Worm (Caenorhabditis elegans) whole organism, young adult: ENCODE data around the gene ubq-1.

Experiments
- B0261.1 ChIP-seq: sonication (generic microtip); optimal IDR thresholded peaks from 2 replicates; lab custom pipeline; 2016; ENCODE audit warnings: mild to moderate bottlenecking, missing genetic modification characterization, moderate library complexity, missing compliant biosample characterization
- D2030.7 ChIP-seq: fragments of 200-800 bp; sonication (Bioruptor generic); IDR thresholded peaks from 2 replicates; pipeline ENCODE4 v1.3.6; 2022; ENCODE audit warnings: missing genetic modification reagents, missing genetic modification characterization, missing compliant biosample characterization
- F10E7.11 ChIP-seq: sonication (generic microtip); optimal IDR thresholded peaks from 2 replicates; lab custom pipeline; 2017; ENCODE audit warnings: mild to moderate bottlenecking, missing genetic modification characterization, moderate library complexity, missing compliant biosample characterization
- F22D6.2 ChIP-seq: sonication (generic microtip); optimal IDR thresholded peaks from 2 replicates; lab custom pipeline; 2016; ENCODE audit warnings: mild to moderate bottlenecking, missing genetic modification characterization, missing compliant biosample characterization
- F49E8.2 ChIP-seq: sonication (generic microtip); optimal IDR thresholded peaks from 3 replicates; lab custom pipeline; 2017; ENCODE audit warnings: missing genetic modification characterization, mild to moderate bottlenecking, missing compliant biosample characterization, antibody characterized with exemption, moderate library complexity; ENCODE audit not compliant: insufficient read depth
- F57A8.1 ChIP-seq: fragments of 200-800 bp; sonication (Bioruptor generic); optimal IDR thresholded peaks from 2 replicates; lab custom pipeline; 2018; ENCODE audit warnings: mild to moderate bottlenecking, missing genetic modification characterization, moderate library complexity, missing compliant biosample characterization
- Y95B8A.8 ChIP-seq: fragments of 200-800 bp; sonication (Bioruptor generic); IDR thresholded peaks from 2 replicates; pipeline ENCODE4 v1.3.6; 2022; ENCODE audit warnings: missing genetic modification reagents, missing genetic modification characterization, missing compliant biosample characterization
- akir-1 ChIP-seq: fragments of 200-800 bp; sonication (Bioruptor generic); optimal IDR thresholded peaks from 2 replicates; lab custom pipeline; 2018; ENCODE audit warnings: mild to moderate bottlenecking, missing genetic modification characterization, moderate library complexity, missing compliant biosample characterization
- ccch-3 ChIP-seq: fragments of 200-800 bp; sonication (Bioruptor generic); optimal IDR thresholded peaks from 2 replicates; lab custom pipeline; 2018; ENCODE audit warnings: mild to moderate bottlenecking, missing genetic modification characterization, missing compliant biosample characterization
- cebp-1 ChIP-seq, 2 experiments: fragments of 200-800 bp in 1 of 2; sonication (Bioruptor generic) in 1 of 2; sonication (generic microtip) in 1 of 2; IDR thresholded peaks in 1 of 2; optimal IDR thresholded peaks in 1 of 2; 2 replicates each; pipeline versions ENCODE4 v1.3.6 to Lab custom; 2017 to 2022; ENCODE audit warnings: missing compliant biosample characterization in 2 of 2, missing genetic modification characterization in 2 of 2, mild to moderate bottlenecking in 1 of 2, missing genetic modification reagents in 1 of 2, moderate library complexity in 1 of 2
- cebp-2 ChIP-seq: fragments of 200-800 bp; sonication (Bioruptor generic); IDR thresholded peaks from 2 replicates; pipeline ENCODE4 v1.3.6; 2022; ENCODE audit warnings: missing genetic modification characterization, missing compliant biosample characterization
- ceh-40 ChIP-seq: fragments of 200-800 bp; sonication (Bioruptor generic); IDR thresholded peaks from 2 replicates; pipeline ENCODE4 v1.3.6; 2022; ENCODE audit warnings: missing genetic modification characterization, missing compliant biosample characterization
- ceh-91 ChIP-seq: fragments of 200-800 bp; sonication (Bioruptor generic); IDR thresholded peaks from 2 replicates; pipeline ENCODE4 v1.3.6; 2022; ENCODE audit warnings: missing genetic modification reagents, missing genetic modification characterization, missing compliant biosample characterization
- dox-1 ChIP-seq: fragments of 200-800 bp; sonication (Bioruptor generic); IDR thresholded peaks from 2 replicates; pipeline ENCODE4 v1.3.6; 2022; ENCODE audit warnings: missing genetic modification reagents, missing genetic modification characterization, missing compliant biosample characterization
- egl-44 ChIP-seq: fragments of 200-800 bp; sonication (Bioruptor generic); IDR thresholded peaks from 2 replicates; pipeline ENCODE4 v1.3.6; 2022; ENCODE audit warnings: missing genetic modification reagents, missing genetic modification characterization, missing compliant biosample characterization
- let-607 ChIP-seq, 2 experiments: fragments of 200-800 bp in 1 of 2; sonication (Bioruptor generic) in 1 of 2; sonication (generic microtip) in 1 of 2; optimal IDR thresholded peaks; 2 replicates each; lab custom pipeline; 2016 to 2018; ENCODE audit warnings: mild to moderate bottlenecking in 2 of 2, missing compliant biosample characterization in 2 of 2, missing genetic modification characterization in 2 of 2, moderate library complexity in 2 of 2, missing genotype in 1 of 2
- lin-35 ChIP-seq, 3 experiments: fragments of 150-350 bp in 2 of 3; sonication (generic microtip) in 1 of 3; optimal IDR thresholded peaks; 2 replicates each; lab custom pipeline; 2014 to 2018; ENCODE audit warnings: missing biosample characterization in 3 of 3, missing genetic modification characterization in 3 of 3, missing genetic modification reagents in 3 of 3
- lsy-27 ChIP-seq: sonication (generic microtip); optimal IDR thresholded peaks from 2 replicates; lab custom pipeline; 2017; ENCODE audit warnings: missing genetic modification characterization, mild to moderate bottlenecking, missing compliant biosample characterization, antibody characterized with exemption, missing genotype, borderline replicate concordance; ENCODE audit not compliant: insufficient read depth
- madf-10 ChIP-seq: sonication (generic microtip); optimal IDR thresholded peaks from 2 replicates; lab custom pipeline; 2016; ENCODE audit warnings: mild to moderate bottlenecking, missing genetic modification characterization, missing compliant biosample characterization
- madf-8 ChIP-seq: fragments of 200-800 bp; sonication (Bioruptor generic); conservative IDR thresholded peaks from 2 replicates; pipeline ENCODE4 v1.3.6; 2022; ENCODE audit warnings: missing genetic modification reagents, missing genetic modification characterization, missing compliant biosample characterization
- nfya-2 ChIP-seq: fragments of 200-800 bp; sonication (Bioruptor generic); IDR thresholded peaks from 2 replicates; pipeline ENCODE4 v1.3.6; 2022; ENCODE audit warnings: missing genetic modification reagents, missing genetic modification characterization, missing compliant biosample characterization
- nhr-80 ChIP-seq: sonication (generic microtip); optimal IDR thresholded peaks from 2 replicates; lab custom pipeline; 2016; ENCODE audit warnings: missing genetic modification characterization, missing compliant biosample characterization
- rec-8 ChIP-seq, 2 experiments: sonication (generic microtip); optimal IDR thresholded peaks; 2 replicates each; lab custom pipeline; 2016; ENCODE audit warnings: mild to moderate bottlenecking in 2 of 2, missing genetic modification characterization in 2 of 2, missing genetic modification reagents in 2 of 2, missing genotype in 2 of 2, missing biosample characterization in 1 of 2, missing compliant biosample characterization in 1 of 2, moderate library complexity in 1 of 2
- sea-2 ChIP-seq: fragments of 200-800 bp; sonication (Bioruptor generic); IDR thresholded peaks from 2 replicates; pipeline ENCODE4 v1.3.6; 2022; ENCODE audit warnings: missing genetic modification characterization, missing compliant biosample characterization
- snpc-3.4 ChIP-seq: sonication (generic microtip); optimal IDR thresholded peaks from 2 replicates; lab custom pipeline; 2017; ENCODE audit warnings: missing genetic modification characterization, mild to moderate bottlenecking, missing compliant biosample characterization, antibody characterized with exemption, moderate library complexity, missing genotype, missing genetic modification reagents
- tbp1 ChIP-seq: fragments of 200-800 bp; sonication (Bioruptor generic); optimal IDR thresholded peaks from 2 replicates; lab custom pipeline; 2018; ENCODE audit warnings: mild to moderate bottlenecking, missing genetic modification characterization, missing compliant biosample characterization
- xnd-1 ChIP-seq: sonication (generic microtip); optimal IDR thresholded peaks from 2 replicates; lab custom pipeline; 2016; ENCODE audit warnings: missing genotype, missing genetic modification reagents, missing genetic modification characterization, missing compliant biosample characterization
- zim-3 ChIP-seq: sonication (generic microtip); optimal IDR thresholded peaks from 2 replicates; lab custom pipeline; 2017; ENCODE audit warnings: mild to moderate bottlenecking, missing genetic modification characterization, moderate library complexity, missing compliant biosample characterization
- ztf-25 ChIP-seq: fragments of 200-800 bp; sonication (Bioruptor generic); IDR thresholded peaks from 2 replicates; pipeline ENCODE4 v1.3.6; 2022; ENCODE audit warnings: missing genetic modification reagents, missing genetic modification characterization, missing compliant biosample characterization
- ztf-28 ChIP-seq: fragments of 200-800 bp; sonication (Bioruptor generic); IDR thresholded peaks from 2 replicates; pipeline ENCODE4 v1.3.6; 2022; ENCODE audit warnings: missing genetic modification reagents, missing genetic modification characterization, missing compliant biosample characterization

The ubq-1 gene

ce11 chrIII:5988991-5989726, 49.1 kb downstream of the ubq-1 start (continued):
- TF ChIP-seq dox-1 (peak; percentile 36; the same call in 1 of the 2 replicates), D2030.7 (GFP tag; lab: Robert Waterston, UW) (no peak), snpc-3.4 (tag; lab: Kevin White, UChicago) (no peak), ccch-3 (no peak), ztf-28 (GFP tag; lab: Robert Waterston, UW) (no peak), madf-10 (tag; lab: Kevin White, UChicago) (no peak), rec-8 (tag; optimal IDR thresholded peaks at IDR 0.05; lab: Kevin White, UChicago) (no peak), B0261.1 (tag; lab: Kevin White, UChicago) (no peak), akir-1 (GFP tag; lab: Kevin White, UChicago) (no peak), F22D6.2 (tag; lab: Kevin White, UChicago) (no peak), lin-35 (GFP tag; optimal IDR thresholded peaks at IDR 0.05; lab: Kevin White, UChicago) (no peak), F49E8.2 (tag; lab: Kevin White, UChicago) (no peak), sea-2 (no peak), nfya-2 (no peak), Y95B8A.8 (GFP tag; lab: Robert Waterston, UW) (no peak)
- TF ChIP-seq, all 124 proteins: peak for 5

ce11 chrIII:5990090-5990489, 50.0 kb downstream of the ubq-1 start:
- TF ChIP-seq F10E7.11 (tag; lab: Kevin White, UChicago) (no peak), egl-44 (no peak), xnd-1 (tag; lab: Kevin White, UChicago) (no peak)

- TF ChIP-seq tbp1 (GFP tag; lab: Kevin White, UChicago) (no peak), cebp-2 (GFP tag; lab: Robert Waterston, UW) (no peak), cebp-1 (GFP tag; IDR thresholded peaks at IDR 0.05; lab: Robert Waterston, UW) (no peak), cebp-1 (tag; optimal IDR thresholded peaks at IDR 0.05; lab: Kevin White, UChicago) (peak; percentile 44), madf-8 (GFP tag; lab: Robert Waterston, UW) (no peak), zim-3 (tag; lab: Kevin White, UChicago) (no peak), ceh-40 (no peak), nhr-80 (tag; lab: Kevin White, UChicago) (peak; percentile 45), lsy-27 (tag; lab: Kevin White, UChicago) (no peak), let-607 (tag; optimal IDR thresholded peaks at IDR 0.05; lab: Kevin White, UChicago) (peak in 1 of 2 experiments; percentile 29), F57A8.1 (GFP tag; lab: Kevin White, UChicago) (no peak), ceh-91 (GFP tag; lab: Robert Waterston, UW) (no peak), ztf-25 (GFP tag; lab: Robert Waterston, UW) (no peak), sea-2 (no peak)
Measured at ce11 chrIII:5991142-5991930, 51.3 kb downstream of the ubq-1 start, which contains the start of gene T04C9.2. TSS of gene T04C9.2 (plus strand) at chrIII:5991880.
